Fruit fly (Drosophila melanogaster) whole organism: ENCODE measurements around the gene CG13390.

ENCODE experiments used
- EcR ChIP-seq, 2 experiments: fragments of >200 bp; optimal IDR thresholded peaks; 2 replicates each; lab custom pipeline; 2017; ENCODE audit warnings: missing biosample characterization in 2 of 2, missing genetic modification characterization in 2 of 2, missing genetic modification reagents in 2 of 2
- psq ChIP-seq: fragments of >200 bp; optimal IDR thresholded peaks from 2 replicates; lab custom pipeline; 2017

- TF ChIP-seq EcR (GFP tag; optimal IDR thresholded peaks at IDR 0.05; lab: Kevin White, UChicago) (no peak), psq (lab: Kevin White, UChicago) (no peak)
Observed at dm6 chr2L:8346260-8346659, 30.3 kb downstream of the CG13390 start, which contains the start of gene CG7778.
